Worm (Caenorhabditis elegans) whole organism, L4/young adult: ENCODE results near the gene glrx-21.

Experiments used
- W03F9.2 ChIP-seq: fragments of 150-350 bp; optimal IDR thresholded peaks from 2 replicates; lab custom pipeline; 2014; ENCODE audit warnings: missing biosample characterization, missing genetic modification characterization
- dao-5 ChIP-seq: sonication (generic microtip); optimal IDR thresholded peaks from 2 replicates; lab custom pipeline; 2016; ENCODE audit warnings: missing genotype, missing genetic modification characterization, moderate library complexity, missing compliant biosample characterization
- him-1 ChIP-seq: sonication (generic microtip); optimal IDR thresholded peaks from 2 replicates; lab custom pipeline; 2016; ENCODE audit warnings: missing genotype, missing genetic modification reagents, missing genetic modification characterization, missing compliant biosample characterization

- TF ChIP-seq W03F9.2 (tag; lab: Kevin White, UChicago) (no peak), dao-5 (tag; lab: Kevin White, UChicago) (no peak), him-1 (tag; lab: Kevin White, UChicago) (no peak)
Measured at ce11 chrIII:5341382-5341781, 4.5 kb downstream of the glrx-21 start, which contains the start of gene ZK121.2.
